Worm (Caenorhabditis elegans) whole organism, mixed stage, embryonic: Measurements from ENCODE around the gene psd-1.

Source experiments
- M03D4.4 ChIP-seq: sonication (generic microtip); optimal IDR thresholded peaks from 2 replicates; lab custom pipeline; 2017; ENCODE audit warnings: mild to moderate bottlenecking, missing genetic modification characterization, missing compliant biosample characterization
- blmp-1 ChIP-seq: fragments of 150-350 bp; optimal IDR thresholded peaks from 2 replicates; lab custom pipeline; 2014; ENCODE audit warnings: missing biosample characterization, missing genetic modification characterization
- ceh-39 ChIP-seq: fragments of 150-350 bp; optimal IDR thresholded peaks from 2 replicates; lab custom pipeline; 2014; ENCODE audit warnings: missing biosample characterization, missing genetic modification characterization
- ceh-43 ChIP-seq: fragments of 200-800 bp; sonication (Bioruptor generic); optimal IDR thresholded peaks from 2 replicates; lab custom pipeline; 2018; ENCODE audit warnings: mild to moderate bottlenecking, missing genetic modification characterization, moderate library complexity, missing compliant biosample characterization
- ceh-83 ChIP-seq: fragments of 200-800 bp; sonication (Bioruptor generic); optimal IDR thresholded peaks from 2 replicates; lab custom pipeline; 2018; ENCODE audit warnings: mild to moderate bottlenecking, missing genetic modification characterization, missing compliant biosample characterization
- ces-1 ChIP-seq: fragments of 150-350 bp; optimal IDR thresholded peaks from 2 replicates; lab custom pipeline; 2014; ENCODE audit warnings: missing biosample characterization, missing genetic modification reagents, missing genetic modification characterization
- cnd-1 ChIP-seq: fragments of 200-800 bp; sonication (Bioruptor generic); optimal IDR thresholded peaks from 2 replicates; lab custom pipeline; 2018; ENCODE audit warnings: mild to moderate bottlenecking, missing genetic modification characterization, missing compliant biosample characterization
- elt-1 ChIP-seq: sonication (generic microtip); optimal IDR thresholded peaks from 2 replicates; lab custom pipeline; 2017; ENCODE audit warnings: missing genetic modification characterization, mild to moderate bottlenecking, missing compliant biosample characterization, antibody characterized with exemption, moderate library complexity, borderline replicate concordance; ENCODE audit not compliant: insufficient read depth
- elt-3 ChIP-seq: fragments of 150-350 bp; optimal IDR thresholded peaks from 2 replicates; lab custom pipeline; 2014; ENCODE audit warnings: missing biosample characterization, missing genetic modification characterization
- flh-1 ChIP-seq: fragments of 200-800 bp; sonication (Bioruptor generic); optimal IDR thresholded peaks from 2 replicates; lab custom pipeline; 2018; ENCODE audit warnings: mild to moderate bottlenecking, missing genetic modification characterization, moderate library complexity, missing compliant biosample characterization
- ham-2 ChIP-seq: fragments of 200-800 bp; sonication (Bioruptor generic); optimal IDR thresholded peaks from 2 replicates; lab custom pipeline; 2018; ENCODE audit warnings: mild to moderate bottlenecking, missing genetic modification characterization, missing compliant biosample characterization
- hlh-1 ChIP-seq: fragments of 150-350 bp; optimal IDR thresholded peaks from 2 replicates; lab custom pipeline; 2014; ENCODE audit warnings: missing biosample characterization, missing genetic modification reagents, missing genetic modification characterization
- lin-13 ChIP-seq: fragments of 150-350 bp; optimal IDR thresholded peaks from 2 replicates; lab custom pipeline; 2014; ENCODE audit warnings: missing biosample characterization, missing genetic modification characterization
- lin-32 ChIP-seq: fragments of 200-800 bp; sonication (Bioruptor generic); optimal IDR thresholded peaks from 2 replicates; lab custom pipeline; 2018; ENCODE audit warnings: mild to moderate bottlenecking, missing genetic modification characterization, missing compliant biosample characterization
- lsy-2 ChIP-seq: fragments of 150-350 bp; optimal IDR thresholded peaks from 2 replicates; lab custom pipeline; 2014; ENCODE audit warnings: missing biosample characterization, missing genetic modification characterization
- mab-5 ChIP-seq: fragments of 150-350 bp; optimal IDR thresholded peaks from 2 replicates; lab custom pipeline; 2014; ENCODE audit warnings: missing biosample characterization, missing genetic modification characterization
- mep-1 ChIP-seq: fragments of 150-350 bp; optimal IDR thresholded peaks from 2 replicates; lab custom pipeline; 2017; ENCODE audit warnings: missing biosample characterization, missing genetic modification reagents, missing genetic modification characterization, inconsistent platforms
- mls-2 ChIP-seq: sonication (generic microtip); optimal IDR thresholded peaks from 2 replicates; lab custom pipeline; 2016; ENCODE audit warnings: mild to moderate bottlenecking, missing genetic modification characterization, moderate library complexity, missing compliant biosample characterization
- nhr-2 ChIP-seq: fragments of 150-350 bp; optimal IDR thresholded peaks from 2 replicates; lab custom pipeline; 2014; ENCODE audit warnings: missing biosample characterization, missing genetic modification characterization
- nhr-237 ChIP-seq: fragments of 150-350 bp; optimal IDR thresholded peaks from 2 replicates; lab custom pipeline; 2014; ENCODE audit warnings: missing biosample characterization, missing genetic modification characterization
- nhr-28 ChIP-seq: fragments of 150-350 bp; optimal IDR thresholded peaks from 2 replicates; lab custom pipeline; 2014; ENCODE audit warnings: missing biosample characterization, missing genetic modification characterization
- nhr-76 ChIP-seq: sonication (generic microtip); optimal IDR thresholded peaks from 2 replicates; lab custom pipeline; 2017; ENCODE audit warnings: missing biosample characterization, missing genetic modification characterization
- pha-4 ChIP-seq: fragments of 150-350 bp; optimal IDR thresholded peaks from 2 replicates; lab custom pipeline; 2018; ENCODE audit warnings: missing biosample characterization, missing genetic modification reagents, missing genetic modification characterization
- sem-2 ChIP-seq: fragments of 200-800 bp; sonication (Bioruptor generic); optimal IDR thresholded peaks from 2 replicates; lab custom pipeline; 2018; ENCODE audit warnings: mild to moderate bottlenecking, missing genetic modification characterization, missing compliant biosample characterization
- snpc-4 ChIP-seq: fragments of 150-350 bp; optimal IDR thresholded peaks from 2 replicates; lab custom pipeline; 2014; ENCODE audit warnings: missing biosample characterization, missing genetic modification characterization
- sptf-1 ChIP-seq: sonication (generic microtip); optimal IDR thresholded peaks from 2 replicates; lab custom pipeline; 2017; ENCODE audit warnings: mild to moderate bottlenecking, missing genetic modification characterization, moderate library complexity, missing compliant biosample characterization
- tbx-8 ChIP-seq: fragments of 200-800 bp; sonication (Bioruptor generic); optimal IDR thresholded peaks from 2 replicates; lab custom pipeline; 2018; ENCODE audit warnings: mild to moderate bottlenecking, missing genetic modification characterization, moderate library complexity, missing compliant biosample characterization
- unc-120 ChIP-seq: sonication (generic microtip); optimal IDR thresholded peaks from 2 replicates; lab custom pipeline; 2017; ENCODE audit warnings: missing genetic modification characterization, missing compliant biosample characterization; ENCODE audit not compliant: poor library complexity, severe bottlenecking
- unc-39 ChIP-seq: fragments of 150-350 bp; optimal IDR thresholded peaks from 2 replicates; lab custom pipeline; 2014; ENCODE audit warnings: missing biosample characterization, missing genetic modification characterization
- unc-62 ChIP-seq: fragments of 150-350 bp; optimal IDR thresholded peaks from 2 replicates; lab custom pipeline; 2014; ENCODE audit warnings: missing biosample characterization, missing genetic modification reagents, missing genetic modification characterization
- zip-8 ChIP-seq: fragments of 150-350 bp; optimal IDR thresholded peaks from 2 replicates; lab custom pipeline; 2014; ENCODE audit warnings: missing biosample characterization, missing genetic modification characterization
- ztf-11 ChIP-seq: fragments of 150-350 bp; optimal IDR thresholded peaks from 2 replicates; lab custom pipeline; 2014; ENCODE audit warnings: missing biosample characterization, missing genetic modification characterization

psd-1 gene

DNA sequence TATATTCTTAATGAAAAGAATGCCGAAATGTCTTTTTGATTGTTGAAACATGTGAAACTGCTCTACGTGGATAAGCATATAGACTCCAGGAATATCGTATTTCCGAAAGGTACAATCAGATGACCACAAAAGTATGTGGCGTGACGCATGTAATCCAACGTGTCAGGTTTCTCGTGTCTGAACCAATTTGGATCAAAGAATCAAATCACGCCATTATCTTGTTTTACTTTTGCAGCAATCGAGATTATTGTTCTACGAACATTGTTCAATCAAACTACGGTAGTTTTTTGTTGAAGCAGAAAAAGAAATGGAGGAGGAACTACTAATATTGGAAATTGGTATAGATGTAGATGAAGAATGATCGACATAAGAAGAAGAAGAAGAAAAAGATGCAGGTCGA, 1.5 kb downstream of the psd-1 start:
- no peak for TF ChIP-seq nhr-2 (tag; lab: Kevin White, UChicago)
- no peak for TF ChIP-seq M03D4.4 (tag; lab: Kevin White, UChicago)
- no peak for TF ChIP-seq elt-1 (tag; lab: Kevin White, UChicago)
- no peak for TF ChIP-seq ceh-43 (GFP tag; lab: Kevin White, UChicago)

DNA sequence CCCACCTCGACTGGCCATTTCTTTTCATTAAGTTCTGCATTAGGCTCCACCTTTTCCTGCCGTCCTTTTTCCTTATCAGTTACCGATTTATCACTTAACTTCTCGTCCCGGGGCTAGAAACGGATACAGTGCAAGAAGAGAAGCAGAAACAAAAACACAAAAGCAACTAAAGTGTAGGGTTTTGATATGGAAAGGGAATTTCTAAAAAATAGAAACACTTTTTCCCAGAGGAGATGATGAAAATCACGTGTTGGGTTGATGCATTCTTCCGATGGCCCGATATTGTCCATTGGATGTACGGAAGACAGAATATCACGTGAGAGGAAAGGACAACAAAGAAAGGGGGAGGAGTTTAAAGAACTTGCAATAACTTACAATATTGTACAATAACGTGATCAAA, 2.4 kb downstream of the psd-1 start:
- TF ChIP-seq hlh-1 (tag; lab: Kevin White, UChicago) = no peak
- TF ChIP-seq mab-5 (tag; lab: Kevin White, UChicago) = no peak
- TF ChIP-seq M03D4.4 (tag; lab: Kevin White, UChicago) = no peak
- no peak for TF ChIP-seq blmp-1 (tag; lab: Kevin White, UChicago)
- TF ChIP-seq mls-2 (tag; lab: Kevin White, UChicago) = no peak
- TF ChIP-seq cnd-1 (tag; lab: Kevin White, UChicago) = no peak
- TF ChIP-seq lin-32 (GFP tag; lab: Kevin White, UChicago) = no peak
- no peak for TF ChIP-seq nhr-28
- no peak for TF ChIP-seq ham-2 (GFP tag; lab: Kevin White, UChicago)

DNA sequence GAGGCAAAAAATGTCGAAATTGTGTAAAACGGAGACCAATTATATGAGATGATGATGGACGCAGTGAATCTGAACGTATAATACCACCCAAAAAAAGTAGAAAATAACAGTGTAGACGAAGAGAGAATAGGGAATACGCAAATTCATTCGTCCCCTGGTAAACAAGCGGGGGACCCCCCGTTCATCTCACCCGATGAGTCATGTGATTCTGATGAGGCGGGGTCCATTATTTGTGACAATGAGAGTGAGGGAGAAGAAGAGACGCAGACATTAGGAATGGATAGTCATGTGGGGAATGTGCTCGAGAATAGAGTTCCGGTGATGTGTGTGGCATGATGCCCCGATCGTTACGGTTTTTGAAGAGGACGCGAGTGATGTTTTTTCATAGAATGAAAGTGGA, 3.1 kb downstream of the psd-1 start:
- TF ChIP-seq ztf-11 (no peak), hlh-1 (tag; lab: Kevin White, UChicago) (no peak), mls-2 (tag; lab: Kevin White, UChicago) (peak; percentile 75), lsy-2 (tag; lab: Kevin White, UChicago) (peak; percentile 16), flh-1 (GFP tag; lab: Kevin White, UChicago) (no peak), elt-1 (tag; lab: Kevin White, UChicago) (no peak), mab-5 (tag; lab: Kevin White, UChicago) (no peak), ceh-43 (GFP tag; lab: Kevin White, UChicago) (peak; percentile 64), pha-4 (tag; lab: Kevin White, UChicago) (peak; percentile 9), sem-2 (no peak), unc-120 (peak; percentile 46), lin-13 (peak; percentile 36), ham-2 (GFP tag; lab: Kevin White, UChicago) (no peak), zip-8 (tag; lab: Kevin White, UChicago) (no peak), snpc-4 (tag; lab: Kevin White, UChicago) (no peak), nhr-237 (no peak), blmp-1 (tag; lab: Kevin White, UChicago) (no peak), ces-1 (GFP tag; lab: Kevin White, UChicago) (peak; percentile 34), sptf-1 (tag; lab: Kevin White, UChicago) (peak; percentile 37), ceh-83 (GFP tag; lab: Kevin White, UChicago) (peak; percentile 6), M03D4.4 (tag; lab: Kevin White, UChicago) (peak; percentile 64), ceh-39 (tag; lab: Kevin White, UChicago) (no peak), nhr-2 (tag; lab: Kevin White, UChicago) (no peak), nhr-76 (tag; lab: Kevin White, UChicago) (no peak), unc-39 (tag; lab: Kevin White, UChicago) (no peak), lin-32 (GFP tag; lab: Kevin White, UChicago) (no peak), unc-62 (no peak), tbx-8 (GFP tag; lab: Kevin White, UChicago) (no peak), mep-1 (peak; percentile 33), cnd-1 (tag; lab: Kevin White, UChicago) (peak; percentile 11)

DNA sequence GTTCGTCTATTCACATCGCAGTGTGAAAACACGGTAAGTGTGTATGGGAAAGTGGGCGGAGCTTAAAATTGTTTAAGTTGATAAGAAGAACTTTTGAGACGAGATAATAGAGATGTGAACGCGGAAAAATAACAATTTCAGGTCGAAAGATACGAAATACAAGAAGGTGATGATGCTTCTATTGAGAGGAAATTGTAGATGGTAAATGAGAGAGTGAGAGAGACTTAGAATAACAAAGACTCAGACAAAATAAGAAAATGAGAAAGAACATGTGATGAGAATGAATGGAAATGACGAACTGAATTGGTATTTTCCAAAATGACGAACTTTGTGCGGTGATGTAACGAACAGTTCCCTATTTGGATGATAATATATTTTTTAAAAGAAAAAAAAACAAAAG, 4.1 kb downstream of the psd-1 start:
- no peak for TF ChIP-seq lin-13
- no peak for TF ChIP-seq ztf-11
- no peak for TF ChIP-seq sptf-1 (tag; lab: Kevin White, UChicago)
- no peak for TF ChIP-seq cnd-1 (tag; lab: Kevin White, UChicago)
- no peak for TF ChIP-seq pha-4 (tag; lab: Kevin White, UChicago)
- TF ChIP-seq ceh-83 (GFP tag; lab: Kevin White, UChicago) = no peak
- no peak for TF ChIP-seq ceh-39 (tag; lab: Kevin White, UChicago)
- no peak for TF ChIP-seq flh-1 (GFP tag; lab: Kevin White, UChicago)
- no peak for TF ChIP-seq lsy-2 (tag; lab: Kevin White, UChicago)
- TF ChIP-seq M03D4.4 (tag; lab: Kevin White, UChicago) = no peak

DNA sequence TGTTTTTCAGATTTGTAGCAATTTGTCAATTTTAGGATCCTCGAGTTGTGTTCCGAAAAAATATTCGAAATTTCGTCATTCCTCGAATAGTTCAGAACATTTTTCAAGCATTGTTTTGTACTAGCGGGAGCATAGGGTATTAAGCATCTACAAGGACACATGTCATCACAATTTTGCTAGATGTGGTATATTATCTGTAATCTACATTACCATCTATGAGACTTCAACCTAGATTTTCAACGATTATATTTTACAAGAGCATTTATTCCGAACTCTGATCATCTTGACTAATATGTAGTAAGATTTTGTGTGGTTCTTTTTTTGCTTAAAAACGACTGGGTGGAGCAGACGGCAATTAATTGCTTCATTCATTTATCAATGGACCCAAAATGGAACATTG, 12.2 kb downstream of the psd-1 start:
- TF ChIP-seq elt-1 (tag; lab: Kevin White, UChicago) (no peak), elt-3 (tag; lab: Kevin White, UChicago) (no peak), lin-32 (GFP tag; lab: Kevin White, UChicago) (no peak), unc-62 (no peak), ceh-43 (GFP tag; lab: Kevin White, UChicago) (no peak), nhr-28 (no peak), zip-8 (tag; lab: Kevin White, UChicago) (no peak), ceh-83 (GFP tag; lab: Kevin White, UChicago) (no peak), cnd-1 (tag; lab: Kevin White, UChicago) (no peak), hlh-1 (tag; lab: Kevin White, UChicago) (no peak), pha-4 (tag; lab: Kevin White, UChicago) (no peak), ham-2 (GFP tag; lab: Kevin White, UChicago) (no peak), lsy-2 (tag; lab: Kevin White, UChicago) (no peak), sptf-1 (tag; lab: Kevin White, UChicago) (no peak), ces-1 (GFP tag; lab: Kevin White, UChicago) (no peak), tbx-8 (GFP tag; lab: Kevin White, UChicago) (no peak), mab-5 (tag; lab: Kevin White, UChicago) (no peak), blmp-1 (tag; lab: Kevin White, UChicago) (no peak)
